Worm (Caenorhabditis elegans) whole organism, L4 larva: ENCODE data around the gene F45E1.5.

Experiments used
- lin-38 ChIP-seq: fragments of 200-800 bp; sonication (Bioruptor generic); IDR thresholded peaks from 2 replicates; pipeline ENCODE4 v1.3.6; 2022; ENCODE audit warnings: missing genetic modification reagents, missing genetic modification characterization, missing compliant biosample characterization
- nhr-28 ChIP-seq: fragments of 150-350 bp; optimal IDR thresholded peaks from 2 replicates; lab custom pipeline; 2014; ENCODE audit warnings: missing biosample characterization, missing genetic modification characterization
- nhr-41 ChIP-seq: fragments of 200-800 bp; sonication (Bioruptor generic); IDR thresholded peaks from 2 replicates; pipeline ENCODE4 v1.3.6; 2022; ENCODE audit warnings: missing genetic modification reagents, missing genetic modification characterization, missing compliant biosample characterization
- nhr-76 ChIP-seq: fragments of 150-350 bp; optimal IDR thresholded peaks from 2 replicates; lab custom pipeline; 2014; ENCODE audit warnings: missing biosample characterization, missing genetic modification characterization
- skn-1 ChIP-seq: fragments of 150-350 bp; optimal IDR thresholded peaks from 2 replicates; lab custom pipeline; 2014; ENCODE audit warnings: missing biosample characterization, missing genetic modification characterization
- snpc-4 ChIP-seq: fragments of 150-350 bp; optimal IDR thresholded peaks from 2 replicates; lab custom pipeline; 2014; ENCODE audit warnings: missing biosample characterization, missing genetic modification characterization
- unc-130 ChIP-seq: sonication (generic microtip); optimal IDR thresholded peaks from 2 replicates; lab custom pipeline; 2016; ENCODE audit warnings: missing genetic modification reagents, missing genetic modification characterization, missing compliant biosample characterization

DNA sequence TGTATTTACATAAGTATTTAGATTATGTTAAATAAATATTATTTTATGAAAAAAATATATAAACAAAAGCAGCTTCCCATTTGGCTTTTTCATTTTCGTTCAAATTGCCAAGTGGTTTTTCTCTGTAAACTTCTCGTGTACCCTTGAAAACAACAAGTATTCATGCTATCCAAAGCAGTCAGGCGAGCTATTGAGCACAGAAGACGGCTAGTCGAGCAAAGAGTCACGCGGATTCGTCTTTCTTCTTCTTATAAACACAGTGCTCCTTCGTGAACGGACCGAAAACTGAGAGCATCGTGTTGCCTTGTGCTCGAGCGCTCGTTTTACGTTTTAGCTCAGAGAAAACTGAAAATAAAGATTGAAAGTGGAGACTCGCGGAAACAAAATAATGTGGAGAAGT is 39.4 kb downstream of the F45E1.5 start:
- TF ChIP-seq snpc-4 (tag; lab: Kevin White, UChicago), result no peak
- no peak for TF ChIP-seq nhr-28
- TF ChIP-seq nhr-76 (tag; lab: Kevin White, UChicago), result no peak
- TF ChIP-seq lin-38, result no peak
- no peak for TF ChIP-seq unc-130 (GFP tag; lab: Kevin White, UChicago)
- no peak for TF ChIP-seq nhr-41 (GFP tag; lab: Robert Waterston, UW)
- no peak for TF ChIP-seq skn-1 (tag; lab: Kevin White, UChicago)
